Worm (Caenorhabditis elegans): ENCODE measurements around the gene sec-61.G.

DNA sequence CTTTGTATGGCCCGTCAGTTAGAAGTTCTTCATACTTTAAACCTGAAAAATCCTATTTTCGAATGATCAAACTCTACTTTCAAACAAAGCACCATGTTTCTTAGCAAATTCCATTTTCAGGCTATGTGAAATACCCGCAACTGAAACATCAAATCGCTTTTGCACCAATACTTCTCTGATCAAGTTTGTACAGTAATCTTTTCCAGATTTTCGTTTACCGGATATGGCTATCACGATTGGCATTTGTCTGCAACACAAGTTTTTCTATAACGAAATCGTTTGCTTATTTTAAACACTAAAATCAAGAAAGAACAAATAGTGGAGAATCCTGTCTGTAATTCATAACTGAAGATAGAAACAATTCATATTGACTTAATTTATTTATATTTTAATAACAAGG lies 648 bp downstream of the sec-61.G start, which contains the start of gene F32D8.13:
- TF ChIP-seq rnt-1 (tag; optimal IDR thresholded peaks at IDR 0.05) (no peak), elt-4 (tag; optimal IDR thresholded peaks at IDR 0.05) (no peak), ceh-31 (tag; optimal IDR thresholded peaks at IDR 0.05) (no peak)
